Fruit fly (Drosophila melanogaster) S2 (cell line): ENCODE results near the gene Cad88C.

Source experiments
- CG8478 ChIP-seq: fragments of >200 bp; optimal IDR thresholded peaks from 2 replicates; lab custom pipeline; 2018
- CTCF ChIP-seq, 2 experiments: fragments of >200 bp; optimal IDR thresholded peaks; 2 replicates each; lab custom pipeline; 2018

Cad88C gene

dm6 chr3R:14649307-14650239, 19.3 kb downstream of the Cad88C start:
- TF ChIP-seq CTCF (optimal IDR thresholded peaks at IDR 0.05; lab: Kevin White, UChicago) = no peak
- TF ChIP-seq CG8478 (lab: Kevin White, UChicago) = no peak

dm6 chr3R:14650367-14650766, 20.1 kb downstream of the Cad88C start:
- TF ChIP-seq CG8478 (lab: Kevin White, UChicago) (no peak), CTCF (optimal IDR thresholded peaks at IDR 0.05; lab: Kevin White, UChicago) (no peak)

- no peak for TF ChIP-seq CG8478 (lab: Kevin White, UChicago)
- no peak for TF ChIP-seq CTCF (optimal IDR thresholded peaks at IDR 0.05; lab: Kevin White, UChicago)
These were observed 20.9 kb downstream of the Cad88C start for dm6 chr3R:14651076-14651662.

dm6 chr3R:14652301-14652880, 22.1 kb downstream of the Cad88C start:
- no peak for TF ChIP-seq CTCF (optimal IDR thresholded peaks at IDR 0.05; lab: Kevin White, UChicago)
- TF ChIP-seq CG8478 (lab: Kevin White, UChicago) = no peak

- TF ChIP-seq CG8478 (lab: Kevin White, UChicago) = no peak
- no peak for TF ChIP-seq CTCF (optimal IDR thresholded peaks at IDR 0.05; lab: Kevin White, UChicago)
These were observed 23.0 kb downstream of the Cad88C start for dm6 chr3R:14653039-14653852.

dm6 chr3R:14654231-14654975, 24.1 kb downstream of the Cad88C start:
- TF ChIP-seq CTCF (optimal IDR thresholded peaks at IDR 0.05; lab: Kevin White, UChicago) = no peak
- no peak for TF ChIP-seq CG8478 (lab: Kevin White, UChicago)

dm6 chr3R:14654976-14655896, 25.0 kb downstream of the Cad88C start:
- TF ChIP-seq CTCF (optimal IDR thresholded peaks at IDR 0.05; lab: Kevin White, UChicago) (no peak), CG8478 (lab: Kevin White, UChicago) (no peak)

dm6 chr3R:14655912-14656700, 25.8 kb downstream of the Cad88C start:
- no peak for TF ChIP-seq CTCF (optimal IDR thresholded peaks at IDR 0.05; lab: Kevin White, UChicago)
- TF ChIP-seq CG8478 (lab: Kevin White, UChicago) = no peak

- TF ChIP-seq CG8478 (lab: Kevin White, UChicago) = no peak
- no peak for TF ChIP-seq CTCF (optimal IDR thresholded peaks at IDR 0.05; lab: Kevin White, UChicago)
These were observed 26.7 kb downstream of the Cad88C start, which contains the start of gene CG3505 for dm6 chr3R:14656760-14657604. Gene CG3505 (plus strand): TSS chr3R:14657447.

dm6 chr3R:14657605-14657910, 27.3 kb downstream of the Cad88C start:
- TF ChIP-seq CTCF (optimal IDR thresholded peaks at IDR 0.05; lab: Kevin White, UChicago) = no peak
- TF ChIP-seq CG8478 (lab: Kevin White, UChicago) = no peak

dm6 chr3R:14658170-14658569, 27.9 kb downstream of the Cad88C start:
- TF ChIP-seq CTCF (optimal IDR thresholded peaks at IDR 0.05; lab: Kevin White, UChicago) (no peak), CG8478 (lab: Kevin White, UChicago) (no peak)
